Fruit fly (Drosophila melanogaster) whole organism, wandering third instar larva: ENCODE results near the gene CG7900.

ENCODE experiments used
- Abd-B ChIP-seq: fragments of >200 bp; optimal IDR thresholded peaks from 2 replicates; lab custom pipeline; 2017; ENCODE audit warnings: missing biosample characterization, missing genetic modification characterization
- Dfd ChIP-seq: fragments of >200 bp; optimal IDR thresholded peaks from 2 replicates; lab custom pipeline; 2017; ENCODE audit warnings: missing biosample characterization, missing genetic modification characterization
- HLH106 ChIP-seq: fragments of 200-800 bp; optimal IDR thresholded peaks from 3 replicates; lab custom pipeline; 2019; ENCODE audit warnings: missing biosample characterization, mild to moderate bottlenecking, missing genetic modification characterization, moderate library complexity
- Hnf4 ChIP-seq: fragments of 200-800 bp; sonication (Bioruptor generic); optimal IDR thresholded peaks from 2 replicates; lab custom pipeline; 2016; ENCODE audit warnings: missing biosample characterization, mild to moderate bottlenecking, missing genetic modification characterization
- Jra ChIP-seq: sonication (Bioruptor generic); optimal IDR thresholded peaks from 2 replicates; lab custom pipeline; 2016; ENCODE audit warnings: missing biosample characterization, missing genetic modification characterization
- OdsH ChIP-seq: fragments of 200-800 bp; sonication (Bioruptor generic); optimal IDR thresholded peaks from 2 replicates; lab custom pipeline; 2016; ENCODE audit warnings: missing biosample characterization, mild to moderate bottlenecking, missing genetic modification characterization
- Vsx2 ChIP-seq: fragments of 200-300, 225-300 bp; sonication (Bioruptor generic); optimal IDR thresholded peaks from 2 replicates; lab custom pipeline; 2018; ENCODE audit warnings: missing biosample characterization, missing genetic modification characterization; ENCODE audit not compliant: partially characterized antibody
- br ChIP-seq: fragments of 200-800 bp; sonication (Bioruptor generic); optimal IDR thresholded peaks from 2 replicates; lab custom pipeline; 2016; ENCODE audit warnings: missing biosample characterization, missing genetic modification characterization
- dmrt93B ChIP-seq: fragments of 200-800 bp; sonication (Bioruptor generic); optimal IDR thresholded peaks from 2 replicates; lab custom pipeline; 2018; ENCODE audit warnings: missing biosample characterization, mild to moderate bottlenecking, missing genetic modification characterization
- h ChIP-seq: fragments of 200-800 bp; sonication (Bioruptor generic); optimal IDR thresholded peaks from 3 replicates; lab custom pipeline; 2016; ENCODE audit warnings: missing biosample characterization, mild to moderate bottlenecking, missing genetic modification characterization
- pan ChIP-seq: fragments of >200 bp; optimal IDR thresholded peaks from 2 replicates; lab custom pipeline; 2017
- sv ChIP-seq: fragments of 200-800 bp; sonication (Bioruptor generic); optimal IDR thresholded peaks from 3 replicates; lab custom pipeline; 2016; ENCODE audit warnings: missing biosample characterization, missing genetic modification characterization
- tai ChIP-seq: sonication (Bioruptor generic); optimal IDR thresholded peaks from 2 replicates; lab custom pipeline; 2016; ENCODE audit warnings: missing biosample characterization, missing genetic modification characterization

dm6 chr3R:8149995-8150394 is 56.1 kb downstream of the CG7900 start:
- TF ChIP-seq Dfd (GFP tag; lab: Kevin White, UChicago) (no peak), HLH106 (tag; lab: Kevin White, UChicago) (no peak), br (GFP tag; lab: Kevin White, UChicago) (no peak), Hnf4 (no peak), OdsH (no peak), Abd-B (GFP tag; lab: Kevin White, UChicago) (no peak), sv (GFP tag; lab: Kevin White, UChicago) (no peak), Vsx2 (GFP tag; lab: Kevin White, UChicago) (no peak), pan (no peak), h (GFP tag; lab: Kevin White, UChicago) (no peak), Jra (GFP tag; lab: Kevin White, UChicago) (no peak), tai (no peak), dmrt93B (GFP tag; lab: Kevin White, UChicago) (no peak)
